Worm (Caenorhabditis elegans): ENCODE data around the gene Y57G11C.51.
A peak's percentile ranks its signal among the peaks of the same experiment; 100 is the strongest.

The Y57G11C.51 gene

DNA sequence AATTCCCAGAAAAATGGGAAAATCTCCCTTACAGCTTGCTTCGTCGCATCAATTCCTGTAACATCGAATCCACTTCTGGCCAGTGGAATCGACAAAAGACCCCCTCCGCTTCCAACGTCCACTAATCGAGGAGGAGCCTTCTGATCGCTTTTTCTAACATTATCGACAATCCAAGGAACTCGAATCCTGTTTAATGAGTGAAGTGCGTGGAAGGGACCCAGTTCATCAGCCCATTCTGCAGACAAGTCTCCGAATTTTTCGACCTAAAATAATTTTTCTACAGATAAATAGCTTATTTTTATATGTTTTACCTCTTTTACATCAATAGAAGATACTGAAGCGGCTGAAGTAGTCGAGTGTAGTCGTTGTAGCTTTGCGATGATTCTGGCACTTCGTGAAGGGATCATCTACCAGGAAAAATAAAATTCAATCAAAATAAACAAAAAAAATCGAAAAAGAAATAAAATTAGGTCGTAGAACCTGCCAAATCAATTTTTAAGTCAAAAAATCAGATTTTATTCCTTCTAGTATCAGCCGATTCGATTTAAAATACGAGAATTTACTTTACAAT is 21.6 kb upstream of the Y57G11C.51 start, which contains the start of gene coq-3:
Gene coq-3, minus strand, starts transcription at position 407 of the 571 bp plus-strand sequence.
- TF ChIP-seq med-1 (GFP tag; optimal IDR thresholded peaks at IDR 0.05; ENCODE audit: insufficient read depth) (no peak), tab-1 (GFP tag; IDR thresholded peaks at IDR 0.05) (no peak), ref-1 (GFP tag; conservative IDR thresholded peaks at IDR 0.05) (no peak), cog-1 (tag; optimal IDR thresholded peaks at IDR 0.05) (no peak), ztf-29 (GFP tag; IDR thresholded peaks at IDR 0.05) (no peak), klf-2 (GFP tag; conservative IDR thresholded peaks at IDR 0.05) (no peak), T22C8.4 (GFP tag; IDR thresholded peaks at IDR 0.05) (no peak), flt-1 (GFP tag; IDR thresholded peaks at IDR 0.05) (no peak), ztf-23 (GFP tag; IDR thresholded peaks at IDR 0.05) (no peak)

DNA sequence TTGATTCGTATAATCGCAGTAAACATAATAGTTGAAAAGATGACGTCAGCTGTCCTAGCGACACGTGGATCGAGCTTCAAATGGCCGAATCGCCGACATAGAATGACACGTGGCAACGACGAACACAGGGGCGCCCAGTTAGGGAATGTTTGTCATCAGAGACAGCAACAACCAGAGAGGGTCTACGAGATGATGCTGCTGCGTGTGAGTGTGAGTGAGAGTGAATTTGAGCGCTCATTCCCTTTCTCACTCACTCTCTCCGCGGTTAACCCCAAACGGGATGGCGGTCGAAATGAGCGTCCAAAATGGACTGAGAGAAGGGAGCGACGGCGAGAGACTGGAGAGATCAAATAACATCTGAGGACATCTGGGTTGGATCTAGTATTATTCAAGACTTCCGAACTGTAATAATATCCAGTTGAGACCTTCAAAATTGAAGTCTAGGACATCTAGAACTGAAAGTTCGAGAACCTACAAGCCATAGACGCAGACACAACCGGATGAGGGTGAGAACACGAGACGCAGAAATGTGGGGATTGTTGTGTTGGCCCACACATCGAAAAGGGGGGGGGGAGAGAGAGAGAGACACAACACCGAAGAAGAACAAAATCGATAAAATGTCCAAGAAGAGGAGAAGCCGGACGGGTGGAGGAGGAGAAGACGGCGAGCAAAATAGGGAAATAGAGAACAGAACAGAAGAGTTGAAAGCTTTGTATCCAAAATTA is 19.7 kb upstream of the Y57G11C.51 start:
- TF ChIP-seq ztf-23 (GFP tag; IDR thresholded peaks at IDR 0.05): no peak
- TF ChIP-seq ztf-29 (GFP tag; IDR thresholded peaks at IDR 0.05): peak; percentile 78; the same call in 1 of the 2 replicates
- TF ChIP-seq tab-1 (GFP tag; IDR thresholded peaks at IDR 0.05): no peak
- peak; percentile 86 for TF ChIP-seq T22C8.4 (GFP tag; IDR thresholded peaks at IDR 0.05)
- no peak for TF ChIP-seq flt-1 (GFP tag; IDR thresholded peaks at IDR 0.05)
- TF ChIP-seq klf-2 (GFP tag; conservative IDR thresholded peaks at IDR 0.05): no peak
- peak; percentile 54 for TF ChIP-seq cog-1 (tag; optimal IDR thresholded peaks at IDR 0.05)
- TF ChIP-seq med-1 (GFP tag; optimal IDR thresholded peaks at IDR 0.05; ENCODE audit: insufficient read depth): no peak
- TF ChIP-seq ref-1 (GFP tag; conservative IDR thresholded peaks at IDR 0.05): no peak

DNA sequence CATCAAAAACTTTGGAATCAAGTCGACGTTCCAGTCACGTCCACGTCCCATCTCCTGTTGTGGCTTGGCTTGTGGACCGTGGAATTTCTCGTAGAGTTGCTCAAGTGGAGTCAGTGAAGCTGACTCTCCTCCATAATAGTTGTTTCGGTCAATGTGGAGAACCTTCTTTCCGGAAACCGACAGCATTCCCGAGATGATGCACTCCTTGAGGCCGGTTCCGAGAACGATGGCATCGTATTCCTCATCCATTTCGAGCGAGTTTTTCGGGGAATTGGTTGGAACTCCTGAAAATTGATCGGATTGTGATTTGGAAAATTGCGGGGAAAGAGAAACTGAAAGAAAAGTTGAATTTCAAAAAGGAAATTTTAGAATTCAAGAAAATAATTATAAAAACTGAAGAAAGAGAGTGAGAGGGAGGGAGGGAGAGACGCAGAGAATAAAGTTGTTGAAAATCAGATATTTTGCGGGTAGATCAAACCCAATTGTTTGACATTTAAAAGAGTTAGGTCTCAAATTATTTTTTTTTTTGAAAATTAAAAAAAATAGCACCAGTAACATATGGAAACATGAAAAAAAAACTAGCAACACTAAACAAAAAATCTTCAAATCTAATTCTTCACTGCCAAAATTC is 18.4 kb upstream of the Y57G11C.51 start, which contains the start of gene gdi-1:
Gene gdi-1, minus strand, starts transcription at position 286 of the 631 bp plus-strand sequence.
- TF ChIP-seq klf-2 (GFP tag; conservative IDR thresholded peaks at IDR 0.05) (no peak), ref-1 (GFP tag; conservative IDR thresholded peaks at IDR 0.05) (no peak), flt-1 (GFP tag; IDR thresholded peaks at IDR 0.05) (no peak), ztf-23 (GFP tag; IDR thresholded peaks at IDR 0.05) (no peak), med-1 (GFP tag; optimal IDR thresholded peaks at IDR 0.05; ENCODE audit: insufficient read depth) (no peak), tab-1 (GFP tag; IDR thresholded peaks at IDR 0.05) (no peak), ztf-29 (GFP tag; IDR thresholded peaks at IDR 0.05) (no peak), cog-1 (tag; optimal IDR thresholded peaks at IDR 0.05) (no peak), T22C8.4 (GFP tag; IDR thresholded peaks at IDR 0.05) (no peak)

DNA sequence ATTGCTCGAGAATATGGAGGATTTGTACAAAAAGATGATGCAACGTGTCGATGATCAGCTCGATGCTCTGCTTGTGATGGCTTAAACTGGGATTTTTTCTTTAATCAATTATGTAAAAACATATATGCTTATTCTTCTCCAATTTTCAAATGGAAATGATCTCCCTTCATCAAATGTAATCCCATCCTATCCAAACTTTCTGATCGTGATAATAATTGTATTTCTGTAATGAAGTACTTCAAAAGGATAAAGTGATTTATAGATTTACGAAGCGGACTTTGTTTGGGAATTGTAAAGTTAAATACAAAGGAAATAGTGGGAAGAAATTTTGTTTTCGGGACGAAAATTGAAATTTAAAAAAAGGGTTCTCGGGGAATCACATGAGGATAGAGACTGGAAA is 16.2 kb upstream of the Y57G11C.51 start:
- TF ChIP-seq ztf-29 (GFP tag; IDR thresholded peaks at IDR 0.05) (no peak), ztf-23 (GFP tag; IDR thresholded peaks at IDR 0.05) (no peak), cog-1 (tag; optimal IDR thresholded peaks at IDR 0.05) (no peak), tab-1 (GFP tag; IDR thresholded peaks at IDR 0.05) (no peak), flt-1 (GFP tag; IDR thresholded peaks at IDR 0.05) (no peak), ref-1 (GFP tag; conservative IDR thresholded peaks at IDR 0.05) (no peak), med-1 (GFP tag; optimal IDR thresholded peaks at IDR 0.05; ENCODE audit: insufficient read depth) (no peak), klf-2 (GFP tag; conservative IDR thresholded peaks at IDR 0.05) (no peak), T22C8.4 (GFP tag; IDR thresholded peaks at IDR 0.05) (no peak)

DNA sequence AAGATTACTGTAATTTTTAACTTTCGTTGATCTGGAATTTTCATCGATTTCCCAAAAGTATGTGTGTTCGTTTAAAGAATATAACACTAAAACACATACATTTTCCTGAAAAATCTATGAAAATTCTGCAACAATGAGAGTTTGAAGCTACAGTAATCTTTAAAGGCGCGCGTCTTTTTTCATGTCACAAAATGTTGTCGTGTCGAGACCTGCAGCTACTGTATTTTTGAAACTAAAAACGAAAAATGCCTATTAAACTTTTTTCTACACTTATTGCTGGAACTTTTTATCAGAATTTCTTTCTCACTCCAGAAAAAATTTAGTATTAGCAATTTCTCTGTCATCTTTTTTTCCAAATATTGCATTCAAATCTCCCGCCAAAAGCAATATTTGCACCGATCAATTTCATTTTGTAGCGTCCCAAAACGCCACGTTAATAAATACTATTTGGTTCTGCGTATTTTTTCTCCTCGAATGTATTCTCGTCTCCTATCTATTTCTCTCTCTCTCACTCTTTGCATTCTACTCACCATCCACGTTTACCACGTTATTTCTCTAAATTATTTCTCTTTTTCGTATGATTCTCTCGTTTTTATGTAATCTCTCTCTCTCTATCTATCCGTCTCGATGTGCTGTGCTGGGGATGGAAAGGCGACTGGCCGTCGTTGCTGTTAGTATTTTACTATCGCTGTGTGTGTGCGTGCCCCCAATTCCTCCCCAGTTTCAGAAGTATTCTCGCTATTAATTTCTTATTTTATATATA is 12.2 kb upstream of the Y57G11C.51 start, which contains the start of gene melo-1:
Gene melo-1, plus strand, starts transcription at position 658 of the 763 bp plus-strand sequence.
- TF ChIP-seq cog-1 (tag; optimal IDR thresholded peaks at IDR 0.05) (no peak), ztf-23 (GFP tag; IDR thresholded peaks at IDR 0.05) (no peak), flt-1 (GFP tag; IDR thresholded peaks at IDR 0.05) (no peak), ref-1 (GFP tag; conservative IDR thresholded peaks at IDR 0.05) (no peak), tab-1 (GFP tag; IDR thresholded peaks at IDR 0.05) (no peak), med-1 (GFP tag; optimal IDR thresholded peaks at IDR 0.05; ENCODE audit: insufficient read depth) (no peak), klf-2 (GFP tag; conservative IDR thresholded peaks at IDR 0.05) (no peak), ztf-29 (GFP tag; IDR thresholded peaks at IDR 0.05) (no peak), T22C8.4 (GFP tag; IDR thresholded peaks at IDR 0.05) (no peak)

DNA sequence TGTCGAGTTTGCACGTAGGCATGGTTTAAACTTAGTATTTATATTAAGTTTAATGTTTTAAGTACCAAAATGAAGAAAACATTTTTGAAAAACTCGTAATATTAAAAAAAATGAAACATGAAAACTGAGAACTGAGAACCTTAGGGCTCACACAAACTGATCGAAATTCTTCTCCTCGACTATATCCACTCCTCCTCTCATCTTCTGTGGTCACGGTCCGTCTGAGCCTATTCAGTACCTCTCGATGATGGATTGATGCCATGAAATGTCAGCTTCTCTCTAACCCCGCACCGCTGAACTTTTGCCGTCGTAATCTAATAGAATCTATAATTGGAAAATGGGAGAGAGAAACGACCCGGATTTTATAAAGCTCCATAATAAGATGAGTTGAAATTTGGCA is 10.1 kb upstream of the Y57G11C.51 start, which contains the start of gene nlp-56:
Gene nlp-56, minus strand, starts transcription at position 257 of the 400 bp plus-strand sequence.
- no peak for TF ChIP-seq med-1 (GFP tag; optimal IDR thresholded peaks at IDR 0.05; ENCODE audit: insufficient read depth)

DNA sequence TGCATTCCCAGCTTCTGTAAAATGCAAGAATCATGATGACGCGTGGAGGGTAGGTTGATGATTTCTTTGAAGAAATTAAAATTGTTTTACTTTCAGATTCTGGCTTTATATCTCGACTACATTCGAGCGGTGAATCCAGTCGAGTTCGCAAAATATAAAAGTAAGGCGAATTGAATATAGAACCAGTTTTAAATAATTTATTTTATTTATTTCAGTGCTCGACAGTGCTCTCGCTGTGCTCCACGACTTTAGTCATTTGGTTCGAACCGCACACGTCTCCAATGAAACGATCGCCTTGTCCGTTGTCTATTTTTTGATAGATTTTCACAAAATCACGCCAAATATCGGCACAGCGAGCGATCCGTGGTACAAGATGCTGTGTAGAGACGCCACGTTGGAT is 7.9 kb upstream of the Y57G11C.51 start, which contains the start of gene Y57G11C.1130:
Gene Y57G11C.1130, plus strand, starts transcription at position 301 of the 400 bp plus-strand sequence.
- TF ChIP-seq tab-1 (GFP tag; IDR thresholded peaks at IDR 0.05) (no peak), cog-1 (tag; optimal IDR thresholded peaks at IDR 0.05) (no peak), klf-2 (GFP tag; conservative IDR thresholded peaks at IDR 0.05) (no peak), T22C8.4 (GFP tag; IDR thresholded peaks at IDR 0.05) (no peak), ztf-23 (GFP tag; IDR thresholded peaks at IDR 0.05) (no peak), ztf-29 (GFP tag; IDR thresholded peaks at IDR 0.05) (no peak), flt-1 (GFP tag; IDR thresholded peaks at IDR 0.05) (no peak), med-1 (GFP tag; optimal IDR thresholded peaks at IDR 0.05; ENCODE audit: insufficient read depth) (no peak), ref-1 (GFP tag; conservative IDR thresholded peaks at IDR 0.05) (no peak)

DNA sequence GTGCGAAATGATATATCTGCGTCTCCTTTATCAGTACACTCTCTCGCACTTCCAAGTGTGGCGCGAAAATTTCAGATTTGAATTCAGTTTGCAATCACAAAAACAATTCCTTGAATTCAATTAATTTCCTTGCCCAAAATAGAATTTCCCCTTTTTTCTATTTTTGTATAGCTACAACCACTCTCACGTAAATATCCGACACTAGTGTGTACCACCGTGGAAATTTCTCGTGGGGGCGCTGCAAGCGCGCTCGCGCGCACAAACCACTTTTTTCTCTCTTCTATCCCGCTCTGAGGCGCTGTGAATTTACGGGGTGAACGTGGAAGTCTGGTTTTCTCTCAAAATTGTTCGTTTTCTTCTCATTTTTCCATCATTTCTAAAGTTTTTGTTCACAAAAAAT is 7.2 kb upstream of the Y57G11C.51 start, which contains the start of gene Y57G11C.8:
Gene Y57G11C.8, plus strand, starts transcription at position 301 of the 400 bp plus-strand sequence.
- TF ChIP-seq med-1 (GFP tag; optimal IDR thresholded peaks at IDR 0.05; ENCODE audit: insufficient read depth): no peak
- TF ChIP-seq tab-1 (GFP tag; IDR thresholded peaks at IDR 0.05): no peak
- no peak for TF ChIP-seq T22C8.4 (GFP tag; IDR thresholded peaks at IDR 0.05)
- TF ChIP-seq flt-1 (GFP tag; IDR thresholded peaks at IDR 0.05): no peak
- TF ChIP-seq klf-2 (GFP tag; conservative IDR thresholded peaks at IDR 0.05): no peak
- no peak for TF ChIP-seq ztf-29 (GFP tag; IDR thresholded peaks at IDR 0.05)
- no peak for TF ChIP-seq cog-1 (tag; optimal IDR thresholded peaks at IDR 0.05)
- TF ChIP-seq ref-1 (GFP tag; conservative IDR thresholded peaks at IDR 0.05): no peak
- TF ChIP-seq ztf-23 (GFP tag; IDR thresholded peaks at IDR 0.05): no peak

Measured in whole organism, midembryonic.